Worm (Caenorhabditis elegans) whole organism, L1 larva: Measurements from ENCODE around the gene F18E9.7.

Experiments
- C04F5.9 ChIP-seq: sonication (generic microtip); optimal IDR thresholded peaks from 2 replicates; lab custom pipeline; 2016; ENCODE audit warnings: missing genetic modification characterization, missing compliant biosample characterization
- ama-1 ChIP-seq: fragments of 150-350 bp; optimal IDR thresholded peaks from 2 replicates; lab custom pipeline; 2014
- fos-1 ChIP-seq: fragments of 150-350 bp; optimal IDR thresholded peaks from 2 replicates; lab custom pipeline; 2014; ENCODE audit warnings: missing biosample characterization, missing genetic modification characterization
- hlh-17 ChIP-seq: fragments of 200-800 bp; sonication (Bioruptor generic); optimal IDR thresholded peaks from 2 replicates; lab custom pipeline; 2018; ENCODE audit warnings: missing genetic modification characterization, mild to moderate bottlenecking, missing compliant biosample characterization, moderate library complexity, borderline replicate concordance
- lin-39 ChIP-seq: fragments of 150-350 bp; optimal IDR thresholded peaks from 2 replicates; lab custom pipeline; 2014; ENCODE audit warnings: missing biosample characterization, missing genetic modification reagents, missing genetic modification characterization
- mdl-1 ChIP-seq, 2 experiments: fragments of 150-350 bp; optimal IDR thresholded peaks; 2 replicates each; lab custom pipeline; 2014 to 2017; ENCODE audit warnings: missing biosample characterization in 2 of 2, missing genetic modification characterization in 2 of 2, inconsistent platforms in 1 of 2
- nhr-237 ChIP-seq: fragments of 150-350 bp; optimal IDR thresholded peaks from 2 replicates; lab custom pipeline; 2014; ENCODE audit warnings: missing biosample characterization, missing genetic modification characterization
- nhr-77 ChIP-seq: fragments of 150-350 bp; optimal IDR thresholded peaks from 2 replicates; lab custom pipeline; 2014; ENCODE audit warnings: missing biosample characterization, missing genetic modification characterization
- pag-3 ChIP-seq: sonication (generic microtip); optimal IDR thresholded peaks from 2 replicates; lab custom pipeline; 2017; ENCODE audit warnings: missing genetic modification characterization, mild to moderate bottlenecking, missing compliant biosample characterization, antibody characterized with exemption, borderline replicate concordance; ENCODE audit not compliant: insufficient read depth
- sptf-1 ChIP-seq: fragments of 150-350 bp; optimal IDR thresholded peaks from 2 replicates; lab custom pipeline; 2014; ENCODE audit warnings: missing biosample characterization, missing genetic modification characterization
- tbx-2 ChIP-seq: sonication (generic microtip); optimal IDR thresholded peaks from 2 replicates; lab custom pipeline; 2016; ENCODE audit warnings: missing genetic modification characterization, missing compliant biosample characterization
- zag-1 ChIP-seq: fragments of 150-350 bp; optimal IDR thresholded peaks from 2 replicates; lab custom pipeline; 2014; ENCODE audit warnings: missing biosample characterization, missing genetic modification characterization

ce11 chrX:8568423-8568903 lies 29.1 kb downstream of the F18E9.7 start:
- no peak for TF ChIP-seq C04F5.9 (tag; lab: Kevin White, UChicago)
- TF ChIP-seq fos-1 (tag; lab: Kevin White, UChicago), result no peak
- no peak for TF ChIP-seq zag-1 (tag; lab: Kevin White, UChicago)
- no peak for TF ChIP-seq hlh-17 (GFP tag; lab: Kevin White, UChicago)
- TF ChIP-seq tbx-2 (tag; lab: Kevin White, UChicago), result no peak
- no peak for TF ChIP-seq nhr-237 (tag; lab: Kevin White, UChicago)
- TF ChIP-seq ama-1 (lab: Kevin White, UChicago), result no peak
- TF ChIP-seq pag-3 (tag; lab: Kevin White, UChicago), result no peak
- no peak for TF ChIP-seq lin-39 (tag; lab: Kevin White, UChicago)
- no peak for TF ChIP-seq nhr-77 (tag; lab: Kevin White, UChicago)
- no peak for TF ChIP-seq mdl-1 (tag; optimal IDR thresholded peaks at IDR 0.05; lab: Kevin White, UChicago)
- no peak for TF ChIP-seq sptf-1 (tag; lab: Kevin White, UChicago)
